Fruit fly (Drosophila melanogaster): ENCODE measurements around the gene MtnC.

MtnC gene

DNA sequence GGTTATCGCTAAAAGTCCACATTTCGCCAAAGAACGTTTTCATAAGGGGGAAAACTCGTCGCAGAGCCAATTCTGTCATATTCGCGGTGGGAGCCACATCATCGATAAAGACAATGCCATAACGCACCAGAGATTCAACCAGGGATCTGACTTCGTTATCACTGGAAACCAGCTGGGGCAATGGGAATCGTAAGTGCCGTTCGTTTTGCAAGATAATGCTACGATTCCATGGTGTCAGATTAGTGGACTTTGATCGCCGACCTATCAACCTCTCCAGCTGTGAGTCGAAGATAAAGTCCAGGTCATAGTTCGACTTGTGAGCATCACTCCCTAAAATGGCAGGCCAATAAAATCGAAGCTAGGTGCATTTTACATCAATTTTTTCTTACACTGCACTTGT lies 47.1 kb downstream of the MtnC start:
- no peak for TF ChIP-seq CG33017 (tag; optimal IDR thresholded peaks at IDR 0.05)
- TF ChIP-seq CG12768 (GFP tag; optimal IDR thresholded peaks at IDR 0.05), result no peak
- no peak for TF ChIP-seq ovo (GFP tag; optimal IDR thresholded peaks at IDR 0.05)
- no peak for TF ChIP-seq CG5204 (GFP tag; optimal IDR thresholded peaks at IDR 0.05)
- TF ChIP-seq CG7101 (tag; optimal IDR thresholded peaks at IDR 0.05), result no peak
- no peak for TF ChIP-seq cic (GFP tag; optimal IDR thresholded peaks at IDR 0.05)
- TF ChIP-seq CG11617 (GFP tag; optimal IDR thresholded peaks at IDR 0.05), result no peak
- no peak for TF ChIP-seq bab1 (GFP tag; optimal IDR thresholded peaks at IDR 0.05)
- no peak for TF ChIP-seq CG14711 (tag; optimal IDR thresholded peaks at IDR 0.05)
- no peak for TF ChIP-seq Mnt (GFP tag; optimal IDR thresholded peaks at IDR 0.05)

DNA sequence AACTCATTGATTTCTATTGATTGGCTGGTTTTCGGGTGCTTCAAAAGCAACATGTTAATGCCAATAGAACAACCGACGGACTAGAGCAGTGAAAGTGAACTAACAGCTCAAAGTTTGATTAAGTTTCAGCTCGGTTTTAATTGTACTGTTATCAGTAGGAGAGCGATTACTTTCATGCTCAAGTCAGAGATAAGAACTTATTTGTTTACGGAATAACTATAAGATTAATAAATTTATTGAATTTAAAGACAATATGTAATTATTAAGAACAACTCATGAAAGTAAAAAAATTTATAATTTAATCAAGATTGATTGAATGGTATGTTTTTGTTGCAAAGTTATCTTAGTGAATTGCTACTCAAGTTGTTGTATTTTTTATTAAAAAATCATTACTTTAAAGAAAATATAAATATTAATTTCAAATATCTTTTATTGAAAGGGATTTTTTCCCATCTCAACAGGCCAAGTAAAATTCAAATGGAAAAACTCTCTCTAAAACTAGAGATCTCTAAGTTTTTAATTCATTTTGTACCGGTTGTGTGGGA lies 47.7 kb downstream of the MtnC start, which contains the start of the genes Tmlh and eIF3g2:
Gene Tmlh, minus strand, starts transcription at position 101 of the 545 bp plus-strand sequence.
Gene eIF3g2, plus strand, starts transcription at position 495 of the 545 bp plus-strand sequence.
- TF ChIP-seq CG1620 (GFP tag; optimal IDR thresholded peaks at IDR 0.05) (no peak), toe (GFP tag; optimal IDR thresholded peaks at IDR 0.05) (no peak), Clk (GFP tag; optimal IDR thresholded peaks at IDR 0.05) (no peak), pad (GFP tag; optimal IDR thresholded peaks at IDR 0.05) (no peak), CG33017 (tag; optimal IDR thresholded peaks at IDR 0.05) (no peak), bab1 (GFP tag; optimal IDR thresholded peaks at IDR 0.05) (no peak), CG5204 (GFP tag; optimal IDR thresholded peaks at IDR 0.05) (no peak), CG11617 (GFP tag; optimal IDR thresholded peaks at IDR 0.05) (no peak), Mnt (GFP tag; optimal IDR thresholded peaks at IDR 0.05) (no peak), Crg-1 (GFP tag; optimal IDR thresholded peaks at IDR 0.05) (no peak)
